Comparison of ENCODE assay signal across 1 worm cellular context in the genomic region with DNA sequence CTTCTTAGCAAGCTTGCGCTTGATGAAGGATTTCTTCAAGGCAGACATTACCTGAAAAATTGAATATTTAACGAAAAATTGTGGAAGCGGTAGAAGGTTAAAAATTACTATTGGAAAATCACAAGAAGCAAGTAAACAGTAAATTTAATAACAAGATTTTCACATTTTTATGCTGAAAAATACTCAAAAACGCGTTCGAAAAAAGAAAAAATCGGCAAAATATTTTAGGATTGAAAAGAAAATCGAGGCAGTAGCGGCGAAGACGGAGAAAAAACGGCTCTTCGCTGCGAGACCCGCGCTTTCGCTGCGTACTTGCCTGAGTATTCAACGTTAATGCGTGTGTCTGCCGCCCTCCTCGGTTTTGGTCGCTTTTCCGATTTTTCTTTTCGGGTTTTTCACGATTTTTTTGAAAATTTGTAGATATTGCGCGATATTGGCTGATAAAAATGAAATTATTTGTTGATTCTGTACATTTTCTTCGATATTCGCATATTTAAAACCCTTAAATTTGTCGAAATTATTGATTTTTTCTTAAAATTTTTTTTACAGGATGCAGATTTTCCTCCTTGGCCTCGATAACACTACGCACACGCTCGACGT.
TF ChIP-seq lines count a peak whose summit lies in the region.

A gene (minus strand): TSS at position 51 of the 600 bp plus-strand sequence.
A gene (plus strand): TSS at position 550 of the 600 bp plus-strand sequence.

TF ChIP-seq in whole organism, L1 larva, 84 proteins besides CTCF, POLR2A, EP300 and RAD21 (continued from another document):
- peak; percentile 85 for TF ChIP-seq fkh-8 (tag; optimal IDR thresholded peaks at IDR 0.05; lab: Kevin White, UChicago)
- 0 out of 2 replicates have a peak, but pooled peaks have one; percentile 31 for TF ChIP-seq unc-98 (GFP tag; IDR thresholded peaks at IDR 0.05; lab: Robert Waterston, UW)
- TF ChIP-seq swsn-7 (tag; optimal IDR thresholded peaks at IDR 0.05; lab: Kevin White, UChicago), result peak; percentile 79
- TF ChIP-seq vab-15 (tag; optimal IDR thresholded peaks at IDR 0.05; lab: Kevin White, UChicago), result no peak
- TF ChIP-seq ceh-63 (GFP tag; optimal IDR thresholded peaks at IDR 0.05; lab: Kevin White, UChicago), result no peak
- TF ChIP-seq xbp-1 (tag; optimal IDR thresholded peaks at IDR 0.05; lab: Kevin White, UChicago), result peak; percentile 82
- TF ChIP-seq nhr-20 (tag; optimal IDR thresholded peaks at IDR 0.05; lab: Kevin White, UChicago), result peak; percentile 88
- no peak for TF ChIP-seq sox-4 (tag; optimal IDR thresholded peaks at IDR 0.05; lab: Kevin White, UChicago)
- peak; percentile 54 for TF ChIP-seq pax-3 (tag; optimal IDR thresholded peaks at IDR 0.05; lab: Kevin White, UChicago)
- TF ChIP-seq elt-3 (tag; optimal IDR thresholded peaks at IDR 0.05; lab: Kevin White, UChicago), result peak in 5 of 6 experiments; percentile 23 to 82 (median 61)
- peak; percentile 37; the same call in 1 of the 2 replicates for TF ChIP-seq ceh-88 (GFP tag; IDR thresholded peaks at IDR 0.05; lab: Robert Waterston, UW)
- no peak for TF ChIP-seq Y116A8C.19 (tag; optimal IDR thresholded peaks at IDR 0.05; lab: Kevin White, UChicago; ENCODE audit: borderline replicate concordance)
- peak; percentile 91 for TF ChIP-seq snu-23 (GFP tag; optimal IDR thresholded peaks at IDR 0.05; lab: Kevin White, UChicago)
- no peak for TF ChIP-seq zip-4 (GFP tag; optimal IDR thresholded peaks at IDR 0.05; lab: Kevin White, UChicago)
- peak; percentile 30 for TF ChIP-seq zag-1 (tag; optimal IDR thresholded peaks at IDR 0.05; lab: Kevin White, UChicago)
- peak; percentile 38 for TF ChIP-seq mef-2 (tag; optimal IDR thresholded peaks at IDR 0.05; lab: Kevin White, UChicago)
- TF ChIP-seq nhr-47 (tag; optimal IDR thresholded peaks at IDR 0.05; lab: Kevin White, UChicago), result peak; percentile 86
- no peak for TF ChIP-seq nhr-28 (tag; optimal IDR thresholded peaks at IDR 0.05; lab: Kevin White, UChicago)
- peak; percentile 89 for TF ChIP-seq skn-1 (tag; optimal IDR thresholded peaks at IDR 0.05; lab: Kevin White, UChicago)
- no peak for TF ChIP-seq egl-13 (tag; optimal IDR thresholded peaks at IDR 0.05; lab: Kevin White, UChicago)
- TF ChIP-seq irx-1 (tag; optimal IDR thresholded peaks at IDR 0.05; lab: Kevin White, UChicago), result peak; percentile 41
- no peak for TF ChIP-seq nhr-76 (tag; optimal IDR thresholded peaks at IDR 0.05; lab: Kevin White, UChicago)
- no peak for TF ChIP-seq C04F5.9 (tag; optimal IDR thresholded peaks at IDR 0.05; lab: Kevin White, UChicago)
- no peak for TF ChIP-seq hlh-17 (GFP tag; optimal IDR thresholded peaks at IDR 0.05; lab: Kevin White, UChicago; ENCODE audit: borderline replicate concordance)
- TF ChIP-seq efl-3 (GFP tag; optimal IDR thresholded peaks at IDR 0.05; lab: Kevin White, UChicago), result no peak
- peak; percentile 86 for TF ChIP-seq rnt-1 (tag; optimal IDR thresholded peaks at IDR 0.05; lab: Kevin White, UChicago)
- no peak for TF ChIP-seq lir-3 (tag; optimal IDR thresholded peaks at IDR 0.05; lab: Kevin White, UChicago; ENCODE audit: poor library complexity)
